Fruit fly (Drosophila melanogaster) whole organism, wandering third instar larva: ENCODE measurements around the gene Cyp9f2.

Experiments used
- CG9705 ChIP-seq: fragments of 200-800 bp; sonication (Bioruptor generic); optimal IDR thresholded peaks from 2 replicates; lab custom pipeline; 2018; ENCODE audit warnings: missing biosample characterization, mild to moderate bottlenecking, missing genetic modification characterization
- CrebA ChIP-seq: fragments of 200-800 bp; sonication (Bioruptor generic); optimal IDR thresholded peaks from 2 replicates; lab custom pipeline; 2016; ENCODE audit warnings: missing biosample characterization, mild to moderate bottlenecking, missing genetic modification characterization, borderline replicate concordance
- Dfd ChIP-seq: fragments of >200 bp; optimal IDR thresholded peaks from 2 replicates; lab custom pipeline; 2017; ENCODE audit warnings: missing biosample characterization, missing genetic modification characterization
- Dif ChIP-seq: fragments of 200-275, 200-300 bp; sonication (Bioruptor generic); optimal IDR thresholded peaks from 2 replicates; lab custom pipeline; 2018; ENCODE audit warnings: missing biosample characterization, missing genetic modification characterization; ENCODE audit not compliant: partially characterized antibody
- Hr83 ChIP-seq: fragments of 200-300 bp; sonication (Bioruptor generic); optimal IDR thresholded peaks from 2 replicates; lab custom pipeline; 2016; ENCODE audit warnings: missing biosample characterization, mild to moderate bottlenecking, missing genetic modification characterization, moderate library complexity; ENCODE audit not compliant: poor library complexity, severe bottlenecking
- Mio ChIP-seq: sonication (Bioruptor generic); optimal IDR thresholded peaks from 2 replicates; lab custom pipeline; 2016; ENCODE audit warnings: missing biosample characterization, missing genetic modification characterization
- Myc ChIP-seq: fragments of >200 bp; optimal IDR thresholded peaks from 2 replicates; lab custom pipeline; 2017
- N ChIP-seq: fragments of >200 bp; optimal IDR thresholded peaks from 2 replicates; lab custom pipeline; 2018; ENCODE audit warnings: missing biosample characterization, missing external identifiers, missing genetic modification characterization
- Rel ChIP-seq, 2 experiments: fragments of 200-800 bp; sonication (Bioruptor generic) in 1 of 2; optimal IDR thresholded peaks; 2 replicates in 1 of 2; 3 replicates in 1 of 2; lab custom pipeline; 2016 to 2019; ENCODE audit warnings: mild to moderate bottlenecking in 2 of 2, missing biosample characterization in 2 of 2, missing genetic modification characterization in 2 of 2, moderate library complexity in 1 of 2
- Vsx2 ChIP-seq: fragments of 200-300, 225-300 bp; sonication (Bioruptor generic); optimal IDR thresholded peaks from 2 replicates; lab custom pipeline; 2018; ENCODE audit warnings: missing biosample characterization, missing genetic modification characterization; ENCODE audit not compliant: partially characterized antibody
- br ChIP-seq: fragments of 200-800 bp; sonication (Bioruptor generic); optimal IDR thresholded peaks from 2 replicates; lab custom pipeline; 2016; ENCODE audit warnings: missing biosample characterization, missing genetic modification characterization
- brk ChIP-seq: fragments of 200-800 bp; sonication (Bioruptor generic); optimal IDR thresholded peaks from 2 replicates; lab custom pipeline; 2016; ENCODE audit warnings: missing biosample characterization, mild to moderate bottlenecking, missing genetic modification characterization
- dl ChIP-seq, 2 experiments: fragments of 175-275, 200-275 bp in 1 of 2; fragments of 200-275 bp in 1 of 2; sonication (Bioruptor generic); optimal IDR thresholded peaks; lab custom pipeline; 2018; ENCODE audit warnings: mild to moderate bottlenecking in 2 of 2, missing biosample characterization in 2 of 2, missing genetic modification characterization in 2 of 2, moderate library complexity in 2 of 2; ENCODE audit not compliant: partially characterized antibody in 2 of 2, insufficient read depth in 1 of 2
- dsf ChIP-seq: sonication (Bioruptor generic); optimal IDR thresholded peaks from 2 replicates; lab custom pipeline; 2016; ENCODE audit warnings: missing biosample characterization, missing genetic modification characterization, borderline replicate concordance
- ey ChIP-seq: fragments of 200-800 bp; sonication (Bioruptor generic); optimal IDR thresholded peaks from 2 replicates; lab custom pipeline; 2016; ENCODE audit warnings: missing biosample characterization, missing genetic modification characterization
- foxo ChIP-seq, 2 experiments: fragments of 200-800 bp; sonication (Bioruptor generic); optimal IDR thresholded peaks; 2 replicates in 1 of 2; 3 replicates in 1 of 2; lab custom pipeline; 2016 to 2017; ENCODE audit warnings: missing biosample characterization in 2 of 2, missing genetic modification characterization in 2 of 2
- fru ChIP-seq: fragments of 200-800 bp; sonication (Bioruptor generic); optimal IDR thresholded peaks from 3 replicates; lab custom pipeline; 2016; ENCODE audit warnings: missing biosample characterization, mild to moderate bottlenecking, missing genetic modification characterization
- h ChIP-seq: fragments of 200-800 bp; sonication (Bioruptor generic); optimal IDR thresholded peaks from 3 replicates; lab custom pipeline; 2016; ENCODE audit warnings: missing biosample characterization, mild to moderate bottlenecking, missing genetic modification characterization
- jim ChIP-seq: fragments of 175-275, 200-325 bp; sonication (Bioruptor generic); optimal IDR thresholded peaks from 2 replicates; lab custom pipeline; 2016; ENCODE audit warnings: missing biosample characterization, mild to moderate bottlenecking, missing genetic modification characterization
- psq ChIP-seq: fragments of 200-800 bp; sonication (Bioruptor generic); optimal IDR thresholded peaks from 3 replicates; lab custom pipeline; 2017; ENCODE audit warnings: missing biosample characterization, mild to moderate bottlenecking, missing genetic modification characterization, moderate library complexity
- rgr ChIP-seq: fragments of 200-800 bp; sonication (Bioruptor generic); optimal IDR thresholded peaks from 3 replicates; lab custom pipeline; 2016; ENCODE audit warnings: missing biosample characterization, mild to moderate bottlenecking, missing genetic modification characterization
- sage ChIP-seq: fragments of 200-800 bp; sonication (Bioruptor generic); optimal IDR thresholded peaks from 2 replicates; lab custom pipeline; 2016; ENCODE audit warnings: missing biosample characterization, mild to moderate bottlenecking, missing genetic modification characterization
- sv ChIP-seq: fragments of 200-800 bp; sonication (Bioruptor generic); optimal IDR thresholded peaks from 3 replicates; lab custom pipeline; 2016; ENCODE audit warnings: missing biosample characterization, missing genetic modification characterization
- tai ChIP-seq: sonication (Bioruptor generic); optimal IDR thresholded peaks from 2 replicates; lab custom pipeline; 2016; ENCODE audit warnings: missing biosample characterization, missing genetic modification characterization
- usp ChIP-seq: fragments of >200 bp; optimal IDR thresholded peaks from 2 replicates; lab custom pipeline; 2017; ENCODE audit warnings: missing biosample characterization, missing genetic modification characterization

The Cyp9f2 gene

DNA sequence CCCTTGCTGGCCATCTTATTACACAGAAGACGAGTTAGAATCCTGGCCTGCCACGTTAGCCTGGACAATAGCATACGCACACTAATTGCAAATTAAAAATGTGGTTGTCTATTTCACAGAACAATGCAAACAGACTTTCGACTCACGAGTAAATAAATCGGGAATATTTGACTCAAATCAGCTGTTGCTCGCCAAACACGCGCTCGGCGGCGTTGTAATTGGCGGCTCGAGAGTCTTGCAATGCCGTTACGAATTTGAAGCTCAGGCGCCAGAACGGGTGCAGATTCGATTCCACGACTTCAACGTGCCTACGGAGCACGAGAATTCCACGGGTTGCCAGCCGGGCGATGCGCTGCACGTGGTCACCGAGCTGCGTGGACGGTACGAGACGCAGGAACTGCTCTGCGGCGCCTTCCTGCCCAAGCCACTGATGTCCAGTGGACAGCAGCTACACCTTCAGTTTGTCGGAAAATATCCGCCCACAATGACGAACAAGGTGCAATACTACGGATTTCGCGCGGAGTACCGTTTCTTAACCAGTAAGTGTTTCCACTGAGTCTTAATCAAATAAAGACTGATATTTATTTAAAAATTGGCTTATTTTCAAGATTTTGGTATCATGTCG, 4.0 kb downstream of the Cyp9f2 start, which contains the start of gene DNAlig3:
TSS of gene DNAlig3 (minus strand) at position 168 of the 625 bp plus-strand sequence.
- no peak for TF ChIP-seq dl (GFP tag; optimal IDR thresholded peaks at IDR 0.05; lab: Kevin White, UChicago; ENCODE audit: insufficient read depth in 1 of 2, partially characterized antibody in 2 of 2)
- no peak for TF ChIP-seq Mio (GFP tag; lab: Kevin White, UChicago)
- no peak for TF ChIP-seq foxo (GFP tag; optimal IDR thresholded peaks at IDR 0.05; lab: Kevin White, UChicago)
- no peak for TF ChIP-seq brk (GFP tag; lab: Kevin White, UChicago)
- no peak for TF ChIP-seq Rel (GFP tag; optimal IDR thresholded peaks at IDR 0.05; lab: Kevin White, UChicago)
- peak; percentile 83 for TF ChIP-seq Rel (tag; optimal IDR thresholded peaks at IDR 0.05; lab: Kevin White, UChicago)
- TF ChIP-seq psq = no peak

DNA sequence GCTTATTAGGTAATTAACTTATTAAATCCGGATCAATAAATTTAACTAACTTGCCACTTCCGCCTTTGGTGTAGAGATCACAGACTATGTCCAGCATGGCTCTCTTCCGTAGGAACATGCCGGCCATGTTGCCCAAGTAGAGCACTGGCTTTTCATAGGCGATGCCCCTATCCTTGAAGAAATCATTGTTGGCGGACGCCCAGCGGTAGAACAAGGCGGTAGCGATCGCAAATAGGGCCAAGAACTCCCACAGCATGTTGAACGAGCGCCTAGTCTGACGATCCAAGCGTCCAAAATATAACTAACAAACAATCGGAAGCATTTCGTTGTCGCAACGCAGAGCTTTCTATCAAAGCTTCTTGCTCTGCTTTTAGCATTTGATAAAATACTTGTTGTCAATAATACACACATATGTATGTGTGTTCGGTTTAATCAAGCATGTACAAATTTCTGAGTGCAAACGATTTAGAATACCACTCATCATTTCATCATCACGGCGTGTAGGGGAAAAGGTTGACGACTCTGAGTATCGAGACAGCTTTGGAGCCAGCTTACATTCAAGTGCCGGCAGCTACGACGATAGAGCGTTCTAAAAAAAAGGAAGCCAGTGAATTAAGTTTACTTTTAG, 7.1 kb downstream of the Cyp9f2 start, which contains the start of gene Cyp9f3:
TSS of gene Cyp9f3 (minus strand) at position 310 of the 628 bp plus-strand sequence.
- TF ChIP-seq usp = no peak
- TF ChIP-seq ey (GFP tag; lab: Kevin White, UChicago) = no peak
- peak; percentile 20 for TF ChIP-seq Vsx2 (GFP tag; lab: Kevin White, UChicago)
- TF ChIP-seq sage (GFP tag; lab: Kevin White, UChicago) = no peak
- no peak for TF ChIP-seq sv (GFP tag; lab: Kevin White, UChicago)
- peak; percentile 9 for TF ChIP-seq rgr (GFP tag; lab: Kevin White, UChicago)
- TF ChIP-seq Mio (GFP tag; lab: Kevin White, UChicago) = no peak
- TF ChIP-seq Dif (GFP tag; lab: Kevin White, UChicago) = no peak
- TF ChIP-seq CrebA (GFP tag; lab: Kevin White, UChicago) = peak; percentile 32

DNA sequence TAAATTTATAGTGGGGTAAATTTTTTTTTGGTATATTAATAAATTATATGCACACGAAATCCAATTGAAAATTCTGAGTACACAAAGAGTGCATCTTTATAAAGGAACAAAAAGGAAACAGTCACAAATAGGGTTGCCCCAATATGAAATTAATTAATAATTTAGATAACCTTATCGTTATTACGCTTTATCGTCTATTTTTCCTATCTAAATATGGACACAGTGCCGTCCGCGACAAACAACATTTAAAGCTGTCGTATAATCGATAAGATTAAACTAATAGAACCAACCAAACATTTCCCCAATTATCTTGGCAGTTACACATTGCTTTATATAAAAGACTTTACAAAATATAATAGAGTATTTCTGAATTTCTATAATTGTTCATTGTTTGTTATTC, 7.8 kb downstream of the Cyp9f2 start:
- TF ChIP-seq CrebA (GFP tag; lab: Kevin White, UChicago) (peak; percentile 28), Hr83 (GFP tag; lab: Kevin White, UChicago) (no peak), h (GFP tag; lab: Kevin White, UChicago) (peak; percentile 24), dsf (GFP tag; lab: Kevin White, UChicago) (no peak), sage (GFP tag; lab: Kevin White, UChicago) (peak; percentile 38)
- TF ChIP-seq, all 38 proteins: peak for 3

DNA sequence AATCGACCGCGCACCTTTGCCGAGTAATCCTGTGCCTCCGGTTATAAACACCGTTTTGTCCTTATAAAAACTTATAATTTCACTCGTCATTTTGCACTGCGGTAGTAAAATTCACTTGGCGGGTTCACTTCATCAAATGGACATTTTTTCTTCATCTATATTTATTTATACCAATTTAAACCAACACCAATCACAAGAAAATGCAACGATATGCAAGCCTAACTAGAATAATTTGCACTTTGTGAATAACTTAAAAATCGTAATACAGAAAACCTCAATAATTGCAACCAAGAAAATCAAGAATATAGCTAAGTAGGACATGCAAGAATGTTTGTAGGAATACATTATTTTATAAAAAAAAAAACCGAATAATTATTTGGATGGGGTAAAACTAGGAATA, 9.9 kb downstream of the Cyp9f2 start, which contains the start of the genes CG10096 and CG10097:
TSS of gene CG10096 (minus strand) at position 101 of the 400 bp plus-strand sequence.
TSS of gene CG10097 (minus strand) at position 101 of the 400 bp plus-strand sequence.
- TF ChIP-seq Dfd (GFP tag; lab: Kevin White, UChicago) (no peak), N (no peak), dl (GFP tag; optimal IDR thresholded peaks at IDR 0.05; lab: Kevin White, UChicago; ENCODE audit: insufficient read depth in 1 of 2, partially characterized antibody in 2 of 2) (no peak), Mio (GFP tag; lab: Kevin White, UChicago) (no peak), foxo (GFP tag; optimal IDR thresholded peaks at IDR 0.05; lab: Kevin White, UChicago) (no peak), tai (GFP tag; lab: Kevin White, UChicago) (no peak)

DNA sequence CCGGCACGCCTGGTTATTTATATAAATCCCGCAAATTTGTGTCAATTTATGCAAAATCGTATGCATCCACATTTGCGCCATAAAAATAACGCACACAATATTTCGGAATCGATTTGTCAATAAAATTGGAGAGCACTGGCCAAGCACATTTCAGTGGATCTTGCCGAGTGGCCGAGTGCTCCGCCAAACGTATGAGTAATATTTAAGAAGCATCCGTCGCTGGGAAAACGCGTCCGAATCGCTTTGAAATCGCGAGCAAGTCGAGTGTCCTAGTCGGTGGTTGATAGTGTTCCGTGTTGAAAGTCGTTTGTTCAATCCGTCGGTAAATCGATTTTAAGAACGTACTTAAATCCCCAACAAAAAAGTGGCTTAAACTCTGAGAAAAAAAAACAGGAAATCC, 18.9 kb downstream of the Cyp9f2 start, which contains the start of gene CG33098:
TSS of gene CG33098 (plus strand) at position 224 of the 400 bp plus-strand sequence.
- TF ChIP-seq Mio (GFP tag; lab: Kevin White, UChicago) = no peak
- no peak for TF ChIP-seq CG9705 (GFP tag; lab: Kevin White, UChicago)
- no peak for TF ChIP-seq brk (GFP tag; lab: Kevin White, UChicago)
- no peak for TF ChIP-seq Rel (GFP tag; optimal IDR thresholded peaks at IDR 0.05; lab: Kevin White, UChicago)
- no peak for TF ChIP-seq Rel (tag; optimal IDR thresholded peaks at IDR 0.05; lab: Kevin White, UChicago)
- TF ChIP-seq rgr (GFP tag; lab: Kevin White, UChicago) = no peak
- no peak for TF ChIP-seq Dif (GFP tag; lab: Kevin White, UChicago)
- TF ChIP-seq Myc (lab: Kevin White, UChicago) = no peak
- TF ChIP-seq, all 38 proteins: peak for 0

DNA sequence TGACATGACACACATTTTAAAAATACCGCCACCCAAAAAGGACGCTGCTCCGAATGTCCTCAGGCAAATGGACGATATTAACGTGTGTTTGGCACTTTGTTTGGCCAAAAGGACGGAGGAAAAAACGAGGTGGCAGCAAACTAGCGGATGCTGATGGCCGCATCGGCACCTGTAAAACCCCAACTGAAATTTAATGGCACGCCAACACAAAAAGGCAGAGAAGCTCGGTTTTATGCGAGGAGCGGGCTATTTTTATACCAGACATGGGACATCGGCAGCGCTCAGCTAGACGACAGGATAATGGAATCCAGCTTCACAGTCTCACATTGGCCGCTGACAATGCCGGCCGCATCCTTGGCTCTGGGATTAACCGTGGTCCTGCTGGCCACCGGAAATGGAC, 19.9 kb downstream of the Cyp9f2 start, which contains the start of gene Sol1:
TSS of gene Sol1 (plus strand) at position 301 of the 400 bp plus-strand sequence.
- TF ChIP-seq sage (GFP tag; lab: Kevin White, UChicago) = no peak
- no peak for TF ChIP-seq br
- TF ChIP-seq Mio (GFP tag; lab: Kevin White, UChicago) = no peak
- no peak for TF ChIP-seq tai (GFP tag; lab: Kevin White, UChicago)
- TF ChIP-seq jim (GFP tag; lab: Kevin White, UChicago) = no peak
- no peak for TF ChIP-seq h (GFP tag; lab: Kevin White, UChicago)
- TF ChIP-seq fru (GFP tag; lab: Kevin White, UChicago) = no peak
- no peak for TF ChIP-seq Hr83 (GFP tag; lab: Kevin White, UChicago)
- TF ChIP-seq ey (GFP tag; lab: Kevin White, UChicago) = no peak
- TF ChIP-seq CG9705 (GFP tag; lab: Kevin White, UChicago) = no peak
- no peak for TF ChIP-seq Dif (GFP tag; lab: Kevin White, UChicago)
